Worm (Caenorhabditis elegans) whole organism, late embryonic: ENCODE results near the gene C18B2.2.

Source experiments
- K02D7.2 ChIP-seq: sonication (generic microtip); optimal IDR thresholded peaks from 2 replicates; lab custom pipeline; 2017; ENCODE audit warnings: mild to moderate bottlenecking, missing genetic modification characterization, missing compliant biosample characterization
- K09A11.1 ChIP-seq: sonication (generic microtip); optimal IDR thresholded peaks from 2 replicates; lab custom pipeline; 2017; ENCODE audit warnings: antibody characterized with exemption, mild to moderate bottlenecking, missing genetic modification characterization, missing compliant biosample characterization; ENCODE audit not compliant: insufficient read depth
- T23F11.4 ChIP-seq: fragments of 200-800 bp; sonication (Bioruptor generic); optimal IDR thresholded peaks from 2 replicates; lab custom pipeline; 2018; ENCODE audit warnings: mild to moderate bottlenecking, missing genetic modification characterization, missing compliant biosample characterization
- ahr-1 ChIP-seq: sonication (generic microtip); optimal IDR thresholded peaks from 2 replicates; lab custom pipeline; 2016; ENCODE audit warnings: missing genetic modification characterization, missing compliant biosample characterization
- ama-1 ChIP-seq: fragments of 150-350 bp; optimal IDR thresholded peaks from 2 replicates; lab custom pipeline; 2014
- ceh-18 ChIP-seq: sonication (generic microtip); optimal IDR thresholded peaks from 2 replicates; lab custom pipeline; 2016; ENCODE audit warnings: missing genetic modification characterization, missing compliant biosample characterization
- ceh-22 ChIP-seq: sonication (generic microtip); optimal IDR thresholded peaks from 2 replicates; lab custom pipeline; 2017; ENCODE audit warnings: missing biosample characterization, missing genetic modification characterization
- ceh-24 ChIP-seq: sonication (generic microtip); optimal IDR thresholded peaks from 2 replicates; lab custom pipeline; 2016; ENCODE audit warnings: mild to moderate bottlenecking, missing genetic modification characterization, missing compliant biosample characterization
- ceh-6 ChIP-seq: fragments of 200-800 bp; sonication (Bioruptor generic); optimal IDR thresholded peaks from 2 replicates; lab custom pipeline; 2018; ENCODE audit warnings: mild to moderate bottlenecking, missing genetic modification characterization, missing compliant biosample characterization
- ceh-9 ChIP-seq: sonication (generic microtip); optimal IDR thresholded peaks from 2 replicates; lab custom pipeline; 2016; ENCODE audit warnings: mild to moderate bottlenecking, missing genetic modification characterization, inconsistent platforms, missing compliant biosample characterization
- che-1 ChIP-seq: sonication (generic microtip); optimal IDR thresholded peaks from 2 replicates; lab custom pipeline; 2016; ENCODE audit warnings: mild to moderate bottlenecking, missing genetic modification characterization, missing compliant biosample characterization
- eyg-1 ChIP-seq: sonication (generic microtip); optimal IDR thresholded peaks from 2 replicates; lab custom pipeline; 2016; ENCODE audit warnings: missing genotype, missing genetic modification characterization, missing compliant biosample characterization
- fax-1 ChIP-seq: sonication (generic microtip); optimal IDR thresholded peaks from 2 replicates; lab custom pipeline; 2016; ENCODE audit warnings: missing genotype, missing genetic modification characterization, missing compliant biosample characterization
- fkh-6 ChIP-seq: sonication (generic microtip); optimal IDR thresholded peaks from 2 replicates; lab custom pipeline; 2016; ENCODE audit warnings: missing genetic modification characterization, missing compliant biosample characterization
- hlh-15 ChIP-seq: sonication (generic microtip); optimal IDR thresholded peaks from 2 replicates; lab custom pipeline; 2016; ENCODE audit warnings: missing genetic modification characterization, missing compliant biosample characterization
- hlh-30 ChIP-seq: sonication (generic microtip); optimal IDR thresholded peaks from 2 replicates; lab custom pipeline; 2017; ENCODE audit warnings: antibody characterized with exemption, missing genetic modification characterization, missing compliant biosample characterization; ENCODE audit not compliant: insufficient read depth
- hlh-6 ChIP-seq: sonication (generic microtip); optimal IDR thresholded peaks from 2 replicates; lab custom pipeline; 2016; ENCODE audit warnings: missing genotype, missing genetic modification characterization, missing compliant biosample characterization
- madf-2 ChIP-seq: sonication (generic microtip); optimal IDR thresholded peaks from 2 replicates; lab custom pipeline; 2017; ENCODE audit warnings: missing genetic modification characterization, missing compliant biosample characterization
- mec-3 ChIP-seq: sonication (generic microtip); optimal IDR thresholded peaks from 2 replicates; lab custom pipeline; 2016; ENCODE audit warnings: borderline replicate concordance, missing genetic modification characterization, missing compliant biosample characterization
- nfya-1 ChIP-seq: sonication (generic microtip); optimal IDR thresholded peaks from 2 replicates; lab custom pipeline; 2017; ENCODE audit warnings: missing genetic modification characterization, mild to moderate bottlenecking, missing compliant biosample characterization, antibody characterized with exemption, moderate library complexity
- nhr-11 ChIP-seq: fragments of 150-350 bp; optimal IDR thresholded peaks from 2 replicates; lab custom pipeline; 2014; ENCODE audit warnings: missing biosample characterization, missing genetic modification characterization
- nhr-232 ChIP-seq: sonication (generic microtip); optimal IDR thresholded peaks from 2 replicates; lab custom pipeline; 2016; ENCODE audit warnings: missing genetic modification characterization, missing compliant biosample characterization
- odd-2 ChIP-seq: sonication (generic microtip); optimal IDR thresholded peaks from 2 replicates; lab custom pipeline; 2017; ENCODE audit warnings: antibody characterized with exemption, mild to moderate bottlenecking, missing genetic modification characterization, missing compliant biosample characterization
- pag-3 ChIP-seq: sonication (generic microtip); optimal IDR thresholded peaks from 2 replicates; lab custom pipeline; 2016; ENCODE audit warnings: missing compliant biosample characterization, missing genetic modification characterization, borderline replicate concordance
- pha-4 ChIP-seq: fragments of 150-350 bp; optimal IDR thresholded peaks from 2 replicates; lab custom pipeline; 2018; ENCODE audit warnings: missing biosample characterization, missing genetic modification reagents, missing genetic modification characterization
- pqm-1 ChIP-seq: sonication (generic microtip); optimal IDR thresholded peaks from 2 replicates; lab custom pipeline; 2016; ENCODE audit warnings: missing genetic modification characterization, missing compliant biosample characterization
- pros-1 ChIP-seq: fragments of 150-350 bp; optimal IDR thresholded peaks from 2 replicates; lab custom pipeline; 2014; ENCODE audit warnings: missing biosample characterization, missing genetic modification reagents, missing genetic modification characterization
- tbx-2 ChIP-seq: sonication (generic microtip); optimal IDR thresholded peaks from 2 replicates; lab custom pipeline; 2016; ENCODE audit warnings: missing genetic modification characterization, missing compliant biosample characterization
- unc-3 ChIP-seq, 2 experiments: fragments of 200-800 bp in 1 of 2; sonication (Bioruptor generic) in 1 of 2; sonication (generic microtip) in 1 of 2; conservative IDR thresholded peaks in 1 of 2; optimal IDR thresholded peaks in 1 of 2; 2 replicates each; pipeline versions ENCODE4 v1.3.6 to Lab custom; 2016 to 2022; ENCODE audit warnings: missing compliant biosample characterization in 2 of 2, missing genetic modification characterization in 2 of 2, missing genetic modification reagents in 1 of 2
- unc-42 ChIP-seq: sonication (generic microtip); optimal IDR thresholded peaks from 2 replicates; lab custom pipeline; 2016; ENCODE audit warnings: missing genotype, missing genetic modification characterization, missing compliant biosample characterization
- unc-55 ChIP-seq: sonication (generic microtip); optimal IDR thresholded peaks from 2 replicates; lab custom pipeline; 2017; ENCODE audit warnings: missing biosample characterization, missing genetic modification reagents, missing genetic modification characterization

The C18B2.2 gene

ce11 chrX:3584481-3584880, 38.8 kb upstream of the C18B2.2 start:
- TF ChIP-seq madf-2 (tag; lab: Kevin White, UChicago), result no peak
- no peak for TF ChIP-seq che-1 (tag; lab: Kevin White, UChicago)
- no peak for TF ChIP-seq unc-3 (GFP tag; conservative IDR thresholded peaks at IDR 0.05; lab: Robert Waterston, UW)
- TF ChIP-seq unc-3 (tag; optimal IDR thresholded peaks at IDR 0.05; lab: Kevin White, UChicago), result no peak
- TF ChIP-seq pros-1 (tag; lab: Kevin White, UChicago), result no peak
- TF ChIP-seq tbx-2 (tag; lab: Kevin White, UChicago), result no peak
- no peak for TF ChIP-seq nfya-1
- peak; percentile 63 for TF ChIP-seq unc-42 (tag; lab: Kevin White, UChicago)
- TF ChIP-seq fax-1 (tag; lab: Kevin White, UChicago), result no peak
- no peak for TF ChIP-seq K09A11.1 (tag; lab: Kevin White, UChicago)

ce11 chrX:3585625-3586024, 37.6 kb upstream of the C18B2.2 start, which contains the start of gene T27A10.2:
T27A10.2 (plus strand) TSS chrX:3585957.
- no peak for TF ChIP-seq fkh-6 (tag; lab: Kevin White, UChicago)
- peak; percentile 8 for TF ChIP-seq unc-42 (tag; lab: Kevin White, UChicago)
- no peak for TF ChIP-seq ahr-1 (tag; lab: Kevin White, UChicago)

- TF ChIP-seq pqm-1 (tag; lab: Kevin White, UChicago), result no peak
- no peak for TF ChIP-seq ceh-6 (GFP tag; lab: Kevin White, UChicago)
- no peak for TF ChIP-seq pha-4 (tag; lab: Kevin White, UChicago)
- no peak for TF ChIP-seq hlh-15 (tag; lab: Kevin White, UChicago)
- TF ChIP-seq T23F11.4 (GFP tag; lab: Kevin White, UChicago), result no peak
- TF ChIP-seq pag-3, result no peak
- TF ChIP-seq ceh-22 (tag; lab: Kevin White, UChicago), result no peak
- no peak for TF ChIP-seq ama-1
- TF ChIP-seq mec-3 (tag; lab: Kevin White, UChicago), result no peak
Measured at ce11 chrX:3590510-3590909, 32.8 kb upstream of the C18B2.2 start.

- no peak for TF ChIP-seq pqm-1 (tag; lab: Kevin White, UChicago)
- no peak for TF ChIP-seq ahr-1 (tag; lab: Kevin White, UChicago)
- no peak for TF ChIP-seq nfya-1
- TF ChIP-seq, all 69 proteins: peak for 0
Measured at ce11 chrX:3596303-3596772, 26.9 kb upstream of the C18B2.2 start, which contains the start of gene T27A10.6. T27A10.6 (minus strand) TSS chrX:3596353.

ce11 chrX:3596967-3597366, 26.3 kb upstream of the C18B2.2 start:
- TF ChIP-seq nhr-232 (tag; lab: Kevin White, UChicago) (no peak), unc-55 (no peak), che-1 (tag; lab: Kevin White, UChicago) (no peak), K02D7.2 (tag; lab: Kevin White, UChicago) (no peak), odd-2 (no peak), ceh-18 (tag; lab: Kevin White, UChicago) (no peak), pqm-1 (tag; lab: Kevin White, UChicago) (no peak), pag-3 (no peak), ceh-24 (tag; lab: Kevin White, UChicago) (no peak), hlh-30 (tag; lab: Kevin White, UChicago) (no peak), hlh-6 (tag; lab: Kevin White, UChicago) (no peak), ceh-9 (no peak)

- TF ChIP-seq nhr-232 (tag; lab: Kevin White, UChicago), result no peak
- no peak for TF ChIP-seq nhr-11 (tag; lab: Kevin White, UChicago)
- TF ChIP-seq eyg-1 (tag; lab: Kevin White, UChicago), result no peak
- peak; percentile 42 for TF ChIP-seq unc-55
- TF ChIP-seq, all 69 proteins: peak for 1
Measured at ce11 chrX:3599860-3600259, 23.4 kb upstream of the C18B2.2 start.
